Worm (Caenorhabditis elegans): ENCODE data around the gene nep-25.

DNA sequence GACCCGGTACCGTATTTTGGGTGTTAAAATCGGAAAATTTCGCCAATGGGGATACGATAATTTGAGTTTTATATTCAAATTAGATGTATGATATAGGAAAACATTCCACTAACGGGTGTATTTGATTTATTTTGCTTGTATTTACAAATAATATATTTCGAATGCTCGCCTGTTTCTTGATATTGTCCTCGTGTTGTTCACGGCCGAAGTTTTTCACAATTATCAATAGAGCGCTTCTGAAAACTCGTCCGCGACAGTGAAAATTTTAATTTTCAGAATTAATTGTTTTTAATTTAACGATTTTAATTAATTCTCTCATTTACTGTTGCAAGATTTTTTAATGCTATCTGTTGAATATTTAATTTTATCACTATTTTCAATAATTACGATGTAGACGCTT is 22.4 kb upstream of the nep-25 start:
- TF ChIP-seq elt-1 (tag; optimal IDR thresholded peaks at IDR 0.05; ENCODE audit: borderline replicate concordance, insufficient read depth) = no peak
- no peak for TF ChIP-seq unc-39 (tag; optimal IDR thresholded peaks at IDR 0.05)
- no peak for TF ChIP-seq sptf-1 (tag; optimal IDR thresholded peaks at IDR 0.05)
- TF ChIP-seq unc-62 (GFP tag; optimal IDR thresholded peaks at IDR 0.05) = no peak
- TF ChIP-seq blmp-1 (tag; optimal IDR thresholded peaks at IDR 0.05) = no peak
- no peak for TF ChIP-seq mab-5 (tag; optimal IDR thresholded peaks at IDR 0.05)
- TF ChIP-seq ztf-11 (tag; optimal IDR thresholded peaks at IDR 0.05) = no peak
- TF ChIP-seq pha-4 (tag; optimal IDR thresholded peaks at IDR 0.05) = no peak
- no peak for TF ChIP-seq lsy-2 (tag; optimal IDR thresholded peaks at IDR 0.05)
- TF ChIP-seq nhr-28 (tag; optimal IDR thresholded peaks at IDR 0.05) = no peak
- no peak for TF ChIP-seq zip-8 (tag; optimal IDR thresholded peaks at IDR 0.05)
- no peak for TF ChIP-seq snpc-4 (tag; optimal IDR thresholded peaks at IDR 0.05)
